Worm (Caenorhabditis elegans) whole organism, mixed stage, embryonic: Measurements from ENCODE around the gene sdz-32.

Experiments
- ceh-83 ChIP-seq: fragments of 200-800 bp; sonication (Bioruptor generic); optimal IDR thresholded peaks from 2 replicates; lab custom pipeline; 2018; ENCODE audit warnings: mild to moderate bottlenecking, missing genetic modification characterization, missing compliant biosample characterization
- elt-1 ChIP-seq: sonication (generic microtip); optimal IDR thresholded peaks from 2 replicates; lab custom pipeline; 2017; ENCODE audit warnings: missing genetic modification characterization, mild to moderate bottlenecking, missing compliant biosample characterization, antibody characterized with exemption, moderate library complexity, borderline replicate concordance; ENCODE audit not compliant: insufficient read depth
- snpc-4 ChIP-seq: fragments of 150-350 bp; optimal IDR thresholded peaks from 2 replicates; lab custom pipeline; 2014; ENCODE audit warnings: missing biosample characterization, missing genetic modification characterization

DNA sequence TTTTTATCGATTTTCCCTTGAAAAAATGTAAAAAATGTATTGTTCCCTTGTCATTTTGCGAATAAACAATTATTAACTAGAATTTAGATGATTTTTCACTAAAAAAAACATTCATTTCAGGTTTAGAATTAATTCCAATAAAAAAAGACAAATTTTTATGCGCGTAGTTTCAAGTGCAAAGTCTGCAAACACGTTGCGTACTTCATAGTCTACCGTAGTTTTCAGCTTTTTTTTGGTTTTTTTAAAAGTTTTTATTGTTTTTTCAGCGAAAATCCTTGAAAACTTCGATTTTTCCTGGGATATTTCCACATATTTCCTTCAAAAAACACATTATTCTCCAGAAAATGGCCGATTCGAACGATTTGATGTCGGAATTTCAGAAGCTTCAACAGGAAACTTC is 20.3 kb upstream of the sdz-32 start, which contains the start of gene C16C8.11:
- TF ChIP-seq ceh-83 (GFP tag; lab: Kevin White, UChicago) (no peak), elt-1 (tag; lab: Kevin White, UChicago) (no peak), snpc-4 (tag; lab: Kevin White, UChicago) (no peak)
